Worm (Caenorhabditis elegans) whole organism, L3 larva: Measurements from ENCODE around the gene srx-23.

Experiments used
- R02D3.7 ChIP-seq: fragments of 150-350 bp; optimal IDR thresholded peaks from 2 replicates; lab custom pipeline; 2014; ENCODE audit warnings: missing biosample characterization, missing genetic modification characterization
- ama-1 ChIP-seq: fragments of 150-350 bp; optimal IDR thresholded peaks from 2 replicates; lab custom pipeline; 2018
- daf-12 ChIP-seq: fragments of 150-350 bp; optimal IDR thresholded peaks from 2 replicates; lab custom pipeline; 2014; ENCODE audit warnings: missing biosample characterization, missing genetic modification reagents, missing genetic modification characterization
- egl-27 ChIP-seq: sonication (generic microtip); optimal IDR thresholded peaks from 4 replicates; lab custom pipeline; 2017; ENCODE audit warnings: missing biosample characterization, missing genetic modification reagents, missing genetic modification characterization
- elt-1 ChIP-seq: fragments of 150-350 bp; optimal IDR thresholded peaks from 2 replicates; lab custom pipeline; 2014; ENCODE audit warnings: missing biosample characterization, missing genetic modification characterization
- fos-1 ChIP-seq: fragments of 150-350 bp; optimal IDR thresholded peaks from 2 replicates; lab custom pipeline; 2014; ENCODE audit warnings: missing biosample characterization, missing genetic modification characterization
- jun-1 ChIP-seq: fragments of 150-350 bp; optimal IDR thresholded peaks from 2 replicates; lab custom pipeline; 2014; ENCODE audit warnings: missing biosample characterization, missing genetic modification reagents, missing genetic modification characterization
- nhr-11 ChIP-seq: fragments of 150-350 bp; optimal IDR thresholded peaks from 2 replicates; lab custom pipeline; 2014; ENCODE audit warnings: missing biosample characterization, missing genetic modification characterization
- nhr-76 ChIP-seq: fragments of 150-350 bp; sonication (generic microtip); optimal IDR thresholded peaks from 5 replicates; lab custom pipeline; 2014; ENCODE audit warnings: missing biosample characterization, missing genetic modification characterization
- pha-4 ChIP-seq: fragments of 150-350 bp; optimal IDR thresholded peaks from 2 replicates; lab custom pipeline; 2014; ENCODE audit warnings: missing biosample characterization, missing genetic modification reagents, missing genetic modification characterization

DNA sequence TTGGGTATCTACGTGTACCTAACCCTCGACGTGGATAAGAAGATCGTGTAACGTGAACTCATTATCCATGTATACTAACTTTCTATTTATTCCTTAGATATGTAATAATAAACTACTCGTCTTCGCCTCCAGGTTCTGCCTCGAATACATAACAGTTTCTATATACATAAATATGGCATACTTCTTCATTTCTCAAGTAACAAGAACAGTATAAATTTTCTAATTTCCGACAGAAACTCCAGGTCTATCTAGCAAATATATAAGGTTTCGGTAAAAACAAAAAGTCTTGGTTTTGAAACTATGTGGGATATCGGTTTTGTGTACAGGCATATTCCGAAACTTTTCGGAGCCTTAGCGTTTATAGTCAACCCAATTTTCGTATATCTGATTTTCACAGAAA is 43.8 kb upstream of the srx-23 start, which contains the start of gene srj-37:
- no peak for TF ChIP-seq ama-1 (lab: Kevin White, UChicago)
- TF ChIP-seq R02D3.7: no peak
- no peak for TF ChIP-seq nhr-11
- TF ChIP-seq elt-1 (tag; lab: Kevin White, UChicago): no peak
- no peak for TF ChIP-seq daf-12
- no peak for TF ChIP-seq fos-1 (tag; lab: Kevin White, UChicago)
- TF ChIP-seq pha-4 (tag; lab: Kevin White, UChicago): no peak
- no peak for TF ChIP-seq egl-27 (tag; lab: Kevin White, UChicago)
- TF ChIP-seq nhr-76: no peak
- no peak for TF ChIP-seq jun-1
